Worm (Caenorhabditis elegans): ENCODE data around the gene daf-36.

The daf-36 gene

DNA sequence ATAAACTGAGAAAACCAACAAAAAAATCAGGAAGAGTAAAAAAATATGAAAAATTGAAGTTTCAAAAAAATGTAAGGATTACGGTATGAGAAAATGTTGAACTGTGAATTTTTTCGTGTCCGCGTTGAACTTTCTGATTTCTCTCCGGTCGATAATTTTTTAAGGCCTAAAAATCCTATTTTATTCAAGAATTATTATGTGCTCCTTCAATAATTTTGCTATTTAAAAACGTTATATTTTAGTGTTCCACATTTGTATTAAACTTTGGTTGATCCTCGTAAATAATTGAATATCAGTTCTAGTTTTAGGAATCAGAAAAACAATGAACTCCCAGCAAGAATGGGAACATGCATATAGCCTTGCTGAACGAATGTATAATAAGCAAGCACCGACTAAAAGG is 12.9 kb downstream of the daf-36 start, which contains the start of gene hpo-40:
hpo-40 (plus strand) TSS at position 301 of the 400 bp plus-strand sequence.
- no peak for TF ChIP-seq fos-1 (tag; optimal IDR thresholded peaks at IDR 0.05)
- TF ChIP-seq peb-1 (tag; optimal IDR thresholded peaks at IDR 0.05), result no peak
- no peak for TF ChIP-seq R02D3.7 (tag; optimal IDR thresholded peaks at IDR 0.05)
- TF ChIP-seq crh-2 (tag; optimal IDR thresholded peaks at IDR 0.05), result no peak
- TF ChIP-seq mab-5 (tag; optimal IDR thresholded peaks at IDR 0.05), result no peak

ce11 chrV:10212027-10212426 is 13.5 kb downstream of the daf-36 start, which contains the start of gene zhit-3:
TSS of gene zhit-3 (minus strand) at chrV:10212127.
- TF ChIP-seq crh-2 (tag; optimal IDR thresholded peaks at IDR 0.05) (no peak), blmp-1 (tag; optimal IDR thresholded peaks at IDR 0.05; ENCODE audit: insufficient read depth) (no peak), nhr-237 (tag; optimal IDR thresholded peaks at IDR 0.05) (no peak), nhr-12 (tag; optimal IDR thresholded peaks at IDR 0.05) (no peak), mdl-1 (tag; optimal IDR thresholded peaks at IDR 0.05) (no peak), mab-5 (tag; optimal IDR thresholded peaks at IDR 0.05) (no peak), ceh-82 (tag; optimal IDR thresholded peaks at IDR 0.05) (no peak), gmeb-1 (tag; optimal IDR thresholded peaks at IDR 0.05) (no peak), dmd-4 (tag; optimal IDR thresholded peaks at IDR 0.05) (no peak), ztf-4 (tag; optimal IDR thresholded peaks at IDR 0.05) (no peak), C34F6.9 (tag; optimal IDR thresholded peaks at IDR 0.05) (no peak), egl-27 (tag; optimal IDR thresholded peaks at IDR 0.05) (no peak), nhr-129 (tag; optimal IDR thresholded peaks at IDR 0.05) (no peak), ztf-11 (tag; optimal IDR thresholded peaks at IDR 0.05) (no peak)

DNA sequence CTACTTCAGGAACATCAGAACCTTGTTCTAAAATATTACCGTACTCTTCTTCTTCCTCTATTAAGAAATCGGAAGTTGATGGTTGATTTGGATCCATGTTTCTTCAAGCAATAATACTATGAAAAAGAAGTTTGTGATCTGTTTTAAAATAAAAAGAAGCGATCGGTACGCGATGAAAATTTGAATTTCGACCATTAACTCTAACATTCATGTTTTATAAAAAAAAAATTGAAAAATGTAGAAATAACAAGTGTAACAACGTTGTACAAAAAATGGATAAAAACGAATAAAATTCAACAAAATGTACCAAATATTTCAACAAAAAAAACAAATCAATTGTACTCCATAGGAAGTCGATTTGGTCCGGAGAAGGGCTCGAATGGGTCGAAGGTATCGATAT is 15.3 kb downstream of the daf-36 start, which contains the start of gene tftc-3:
tftc-3 (minus strand) TSS at position 101 of the 400 bp plus-strand sequence.
- TF ChIP-seq peb-1 (tag; optimal IDR thresholded peaks at IDR 0.05) (no peak), nhr-129 (tag; optimal IDR thresholded peaks at IDR 0.05) (no peak), unc-39 (tag; optimal IDR thresholded peaks at IDR 0.05) (no peak), ztf-4 (tag; optimal IDR thresholded peaks at IDR 0.05) (no peak), egl-27 (tag; optimal IDR thresholded peaks at IDR 0.05) (no peak), sma-9 (GFP tag; optimal IDR thresholded peaks at IDR 0.05) (no peak), sma-9 (tag; optimal IDR thresholded peaks at IDR 0.05) (no peak), F13H6.1 (tag; optimal IDR thresholded peaks at IDR 0.05) (no peak), nhr-23 (tag; optimal IDR thresholded peaks at IDR 0.05) (no peak), skn-1 (tag; optimal IDR thresholded peaks at IDR 0.05) (no peak), gmeb-1 (tag; optimal IDR thresholded peaks at IDR 0.05) (no peak), aly-2 (tag; optimal IDR thresholded peaks at IDR 0.05) (no peak), R02D3.7 (tag; optimal IDR thresholded peaks at IDR 0.05) (no peak), lin-39 (tag; optimal IDR thresholded peaks at IDR 0.05) (no peak), nhr-25 (tag; optimal IDR thresholded peaks at IDR 0.05) (no peak), unc-62 (GFP tag; optimal IDR thresholded peaks at IDR 0.05) (no peak), Y55F3AM.14 (GFP tag; optimal IDR thresholded peaks at IDR 0.05) (no peak), nhr-10 (tag; optimal IDR thresholded peaks at IDR 0.05) (no peak), mab-5 (tag; optimal IDR thresholded peaks at IDR 0.05) (no peak)

DNA sequence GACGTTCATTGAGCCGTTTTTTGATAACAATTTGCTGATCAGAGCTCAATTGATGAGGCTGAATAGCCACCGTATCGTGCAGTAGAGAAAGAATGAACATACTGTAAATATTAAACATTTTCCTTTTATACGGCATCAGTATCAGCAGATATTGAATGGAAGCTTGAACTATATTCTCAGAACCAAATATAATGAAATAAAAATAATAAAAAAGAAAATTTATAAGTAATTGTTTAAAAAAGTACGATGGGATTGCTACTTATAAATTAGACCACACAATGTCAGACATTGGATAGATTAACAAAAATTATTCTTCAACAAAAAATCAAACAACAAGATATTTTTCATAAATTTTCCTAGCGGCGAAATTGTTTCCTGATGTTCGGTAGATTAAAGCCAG is 19.0 kb downstream of the daf-36 start, which contains the start of gene rpc-25:
rpc-25 (minus strand) TSS at position 101 of the 400 bp plus-strand sequence.
- no peak for TF ChIP-seq aly-2 (tag; optimal IDR thresholded peaks at IDR 0.05)
- no peak for TF ChIP-seq peb-1 (tag; optimal IDR thresholded peaks at IDR 0.05)
- TF ChIP-seq nhr-237 (tag; optimal IDR thresholded peaks at IDR 0.05), result no peak
- no peak for TF ChIP-seq lin-11 (tag; optimal IDR thresholded peaks at IDR 0.05)
- no peak for TF ChIP-seq nhr-23 (tag; optimal IDR thresholded peaks at IDR 0.05)
- no peak for TF ChIP-seq nhr-11 (tag; optimal IDR thresholded peaks at IDR 0.05)
- no peak for TF ChIP-seq dmd-4 (tag; optimal IDR thresholded peaks at IDR 0.05)
- TF ChIP-seq zag-1 (tag; optimal IDR thresholded peaks at IDR 0.05), result no peak
- no peak for TF ChIP-seq snpc-4 (tag; optimal IDR thresholded peaks at IDR 0.05)
- no peak for TF ChIP-seq unc-55 (GFP tag; optimal IDR thresholded peaks at IDR 0.05)
- no peak for TF ChIP-seq ztf-11 (tag; optimal IDR thresholded peaks at IDR 0.05)
- no peak for TF ChIP-seq ama-1 (optimal IDR thresholded peaks at IDR 0.05)
- no peak for TF ChIP-seq F13H6.1 (tag; optimal IDR thresholded peaks at IDR 0.05)

ce11 chrV:10205483-10205882 is 20.0 kb downstream of the daf-36 start, which contains the start of gene ZK856.16:
TSS of gene ZK856.16 (minus strand) at chrV:10205583.
- TF ChIP-seq elt-3 (tag; optimal IDR thresholded peaks at IDR 0.05) (no peak), mbf-1 (tag; optimal IDR thresholded peaks at IDR 0.05) (no peak), mab-5 (tag; optimal IDR thresholded peaks at IDR 0.05) (no peak), blmp-1 (tag; optimal IDR thresholded peaks at IDR 0.05; ENCODE audit: insufficient read depth) (no peak), lin-39 (tag; optimal IDR thresholded peaks at IDR 0.05) (no peak), skn-1 (tag; optimal IDR thresholded peaks at IDR 0.05) (no peak), R02D3.7 (tag; optimal IDR thresholded peaks at IDR 0.05) (no peak), unc-62 (GFP tag; optimal IDR thresholded peaks at IDR 0.05) (no peak), mdl-1 (tag; optimal IDR thresholded peaks at IDR 0.05) (no peak), alr-1 (tag; optimal IDR thresholded peaks at IDR 0.05) (no peak), sma-3 (GFP tag; optimal IDR thresholded peaks at IDR 0.05) (no peak), nhr-10 (tag; optimal IDR thresholded peaks at IDR 0.05) (no peak), ztf-11 (tag; optimal IDR thresholded peaks at IDR 0.05) (no peak), ztf-4 (tag; optimal IDR thresholded peaks at IDR 0.05) (no peak), ama-1 (optimal IDR thresholded peaks at IDR 0.05) (no peak), nhr-23 (tag; optimal IDR thresholded peaks at IDR 0.05) (no peak), lin-13 (GFP tag; optimal IDR thresholded peaks at IDR 0.05) (no peak)
